Worm (Caenorhabditis elegans) whole organism, late embryonic: ENCODE results near the gene F26F2.7.

Experiments used
- C08G9.2 ChIP-seq: sonication (generic microtip); optimal IDR thresholded peaks from 2 replicates; lab custom pipeline; 2016; ENCODE audit warnings: mild to moderate bottlenecking, missing genetic modification characterization, moderate library complexity, missing compliant biosample characterization
- F13H6.1 ChIP-seq: sonication (generic microtip); optimal IDR thresholded peaks from 2 replicates; lab custom pipeline; 2016; ENCODE audit warnings: missing genetic modification characterization, missing compliant biosample characterization
- K02D7.2 ChIP-seq: sonication (generic microtip); optimal IDR thresholded peaks from 2 replicates; lab custom pipeline; 2017; ENCODE audit warnings: mild to moderate bottlenecking, missing genetic modification characterization, missing compliant biosample characterization
- K09A11.1 ChIP-seq: sonication (generic microtip); optimal IDR thresholded peaks from 2 replicates; lab custom pipeline; 2017; ENCODE audit warnings: antibody characterized with exemption, mild to moderate bottlenecking, missing genetic modification characterization, missing compliant biosample characterization; ENCODE audit not compliant: insufficient read depth
- T23F11.4 ChIP-seq: fragments of 200-800 bp; sonication (Bioruptor generic); optimal IDR thresholded peaks from 2 replicates; lab custom pipeline; 2018; ENCODE audit warnings: mild to moderate bottlenecking, missing genetic modification characterization, missing compliant biosample characterization
- Y22D7AL.16 ChIP-seq: sonication (generic microtip); optimal IDR thresholded peaks from 2 replicates; lab custom pipeline; 2016; ENCODE audit warnings: missing genetic modification characterization, missing compliant biosample characterization
- ahr-1 ChIP-seq: sonication (generic microtip); optimal IDR thresholded peaks from 2 replicates; lab custom pipeline; 2016; ENCODE audit warnings: missing genetic modification characterization, missing compliant biosample characterization
- ceh-19 ChIP-seq: fragments of 200-800 bp; sonication (Bioruptor generic); optimal IDR thresholded peaks from 2 replicates; lab custom pipeline; 2018; ENCODE audit warnings: mild to moderate bottlenecking, missing genetic modification characterization, missing compliant biosample characterization
- ceh-24 ChIP-seq: sonication (generic microtip); optimal IDR thresholded peaks from 2 replicates; lab custom pipeline; 2016; ENCODE audit warnings: mild to moderate bottlenecking, missing genetic modification characterization, missing compliant biosample characterization
- ceh-30 ChIP-seq: fragments of 150-350 bp; optimal IDR thresholded peaks from 2 replicates; lab custom pipeline; 2014; ENCODE audit warnings: missing biosample characterization, missing genetic modification characterization
- ceh-31 ChIP-seq: sonication (generic microtip); optimal IDR thresholded peaks from 2 replicates; lab custom pipeline; 2016; ENCODE audit warnings: missing genetic modification characterization, missing compliant biosample characterization
- ceh-34 ChIP-seq: sonication (generic microtip); optimal IDR thresholded peaks from 2 replicates; lab custom pipeline; 2016; ENCODE audit warnings: mild to moderate bottlenecking, missing genetic modification characterization, missing compliant biosample characterization
- ceh-9 ChIP-seq: sonication (generic microtip); optimal IDR thresholded peaks from 2 replicates; lab custom pipeline; 2016; ENCODE audit warnings: mild to moderate bottlenecking, missing genetic modification characterization, inconsistent platforms, missing compliant biosample characterization
- che-1 ChIP-seq: sonication (generic microtip); optimal IDR thresholded peaks from 2 replicates; lab custom pipeline; 2016; ENCODE audit warnings: mild to moderate bottlenecking, missing genetic modification characterization, missing compliant biosample characterization
- elt-2 ChIP-seq: sonication (generic microtip); optimal IDR thresholded peaks from 2 replicates; lab custom pipeline; 2016; ENCODE audit warnings: missing genetic modification reagents, missing genetic modification characterization, missing compliant biosample characterization
- ets-4 ChIP-seq: sonication (generic microtip); optimal IDR thresholded peaks from 2 replicates; lab custom pipeline; 2016; ENCODE audit warnings: missing genetic modification characterization, missing compliant biosample characterization
- eyg-1 ChIP-seq: sonication (generic microtip); optimal IDR thresholded peaks from 2 replicates; lab custom pipeline; 2016; ENCODE audit warnings: missing genotype, missing genetic modification characterization, missing compliant biosample characterization
- fax-1 ChIP-seq: sonication (generic microtip); optimal IDR thresholded peaks from 2 replicates; lab custom pipeline; 2016; ENCODE audit warnings: missing genotype, missing genetic modification characterization, missing compliant biosample characterization
- hlh-15 ChIP-seq: sonication (generic microtip); optimal IDR thresholded peaks from 2 replicates; lab custom pipeline; 2016; ENCODE audit warnings: missing genetic modification characterization, missing compliant biosample characterization
- hlh-6 ChIP-seq: sonication (generic microtip); optimal IDR thresholded peaks from 2 replicates; lab custom pipeline; 2016; ENCODE audit warnings: missing genotype, missing genetic modification characterization, missing compliant biosample characterization
- hlh-8 ChIP-seq: sonication (generic microtip); optimal IDR thresholded peaks from 2 replicates; lab custom pipeline; 2016; ENCODE audit warnings: missing genotype, missing genetic modification characterization, missing compliant biosample characterization
- lin-11 ChIP-seq: fragments of 200-800 bp; sonication (Bioruptor generic); optimal IDR thresholded peaks from 2 replicates; lab custom pipeline; 2018; ENCODE audit warnings: mild to moderate bottlenecking, missing genetic modification characterization, missing compliant biosample characterization
- mec-3 ChIP-seq: sonication (generic microtip); optimal IDR thresholded peaks from 2 replicates; lab custom pipeline; 2016; ENCODE audit warnings: borderline replicate concordance, missing genetic modification characterization, missing compliant biosample characterization
- nhr-232 ChIP-seq: sonication (generic microtip); optimal IDR thresholded peaks from 2 replicates; lab custom pipeline; 2016; ENCODE audit warnings: missing genetic modification characterization, missing compliant biosample characterization
- pat-9 ChIP-seq: fragments of 200-800 bp; sonication (Bioruptor generic); optimal IDR thresholded peaks from 2 replicates; lab custom pipeline; 2018; ENCODE audit warnings: mild to moderate bottlenecking, missing genetic modification characterization, moderate library complexity, missing compliant biosample characterization
- pax-1 ChIP-seq: fragments of 150-350 bp; optimal IDR thresholded peaks from 2 replicates; lab custom pipeline; 2014; ENCODE audit warnings: missing biosample characterization, missing genetic modification characterization
- pha-4 ChIP-seq: fragments of 150-350 bp; optimal IDR thresholded peaks from 2 replicates; lab custom pipeline; 2018; ENCODE audit warnings: missing biosample characterization, missing genetic modification reagents, missing genetic modification characterization
- pros-1 ChIP-seq: fragments of 150-350 bp; optimal IDR thresholded peaks from 2 replicates; lab custom pipeline; 2014; ENCODE audit warnings: missing biosample characterization, missing genetic modification reagents, missing genetic modification characterization
- ref-2 ChIP-seq: sonication (generic microtip); optimal IDR thresholded peaks from 2 replicates; lab custom pipeline; 2016; ENCODE audit warnings: missing genetic modification characterization, missing compliant biosample characterization
- rnt-1 ChIP-seq: sonication (generic microtip); optimal IDR thresholded peaks from 2 replicates; lab custom pipeline; 2016; ENCODE audit warnings: missing genetic modification characterization, missing compliant biosample characterization
- sdc-2 ChIP-seq: sonication (generic microtip); optimal IDR thresholded peaks from 2 replicates; lab custom pipeline; 2016; ENCODE audit warnings: missing genotype, missing genetic modification characterization, missing compliant biosample characterization
- sox-2 ChIP-seq: fragments of 200-800 bp; sonication (Bioruptor generic); IDR thresholded peaks from 2 replicates; pipeline ENCODE4 v1.3.6; 2022; ENCODE audit warnings: missing genetic modification reagents, missing genetic modification characterization, missing compliant biosample characterization
- sox-4 ChIP-seq: sonication (generic microtip); optimal IDR thresholded peaks from 2 replicates; lab custom pipeline; 2017; ENCODE audit warnings: mild to moderate bottlenecking, missing genetic modification characterization, inconsistent platforms, missing compliant biosample characterization
- ttx-3 ChIP-seq: sonication (generic microtip); optimal IDR thresholded peaks from 2 replicates; lab custom pipeline; 2016; ENCODE audit warnings: missing genetic modification reagents, missing genetic modification characterization, missing compliant biosample characterization
- unc-3 ChIP-seq, 2 experiments: fragments of 200-800 bp in 1 of 2; sonication (Bioruptor generic) in 1 of 2; sonication (generic microtip) in 1 of 2; conservative IDR thresholded peaks in 1 of 2; optimal IDR thresholded peaks in 1 of 2; 2 replicates each; pipeline versions ENCODE4 v1.3.6 to Lab custom; 2016 to 2022; ENCODE audit warnings: missing compliant biosample characterization in 2 of 2, missing genetic modification characterization in 2 of 2, missing genetic modification reagents in 1 of 2
- zip-5 ChIP-seq: sonication (generic microtip); optimal IDR thresholded peaks from 2 replicates; lab custom pipeline; 2016; ENCODE audit warnings: missing genetic modification characterization, missing compliant biosample characterization
- ztf-16 ChIP-seq: sonication (generic microtip); optimal IDR thresholded peaks from 2 replicates; lab custom pipeline; 2017; ENCODE audit warnings: missing genetic modification characterization, missing compliant biosample characterization

The F26F2.7 gene

ce11 chrV:20580511-20581040 lies at the start of gene F26F2.7 (continued):
- TF ChIP-seq ceh-19 (GFP tag; lab: Kevin White, UChicago) (no peak), C08G9.2 (tag; lab: Kevin White, UChicago) (no peak), elt-2 (tag; lab: Kevin White, UChicago) (peak; percentile 55), ztf-16 (tag; lab: Kevin White, UChicago) (no peak), nhr-232 (tag; lab: Kevin White, UChicago) (no peak), lin-11 (peak; percentile 31), eyg-1 (tag; lab: Kevin White, UChicago) (no peak), hlh-6 (no peak), ceh-24 (tag; lab: Kevin White, UChicago) (no peak), ceh-31 (tag; lab: Kevin White, UChicago) (peak; percentile 31), hlh-8 (tag; lab: Kevin White, UChicago) (no peak), che-1 (tag; lab: Kevin White, UChicago) (no peak), ttx-3 (tag; lab: Kevin White, UChicago) (peak; percentile 38), F13H6.1 (no peak), unc-3 (GFP tag; conservative IDR thresholded peaks at IDR 0.05; lab: Robert Waterston, UW) (no peak), unc-3 (tag; optimal IDR thresholded peaks at IDR 0.05; lab: Kevin White, UChicago) (peak; percentile 41)

- TF ChIP-seq ceh-30, result no peak
- no peak for TF ChIP-seq rnt-1 (tag; lab: Kevin White, UChicago)
- no peak for TF ChIP-seq T23F11.4 (GFP tag; lab: Kevin White, UChicago)
- no peak for TF ChIP-seq mec-3 (tag; lab: Kevin White, UChicago)
- no peak for TF ChIP-seq ceh-34 (tag; lab: Kevin White, UChicago)
- TF ChIP-seq hlh-15 (tag; lab: Kevin White, UChicago), result no peak
- TF ChIP-seq ahr-1, result no peak
- no peak for TF ChIP-seq sox-4 (tag; lab: Kevin White, UChicago)
- TF ChIP-seq pax-1 (tag; lab: Kevin White, UChicago), result no peak
- no peak for TF ChIP-seq sox-2 (GFP tag; lab: Robert Waterston, UW)
Observed at ce11 chrV:20534072-20534471, 46.7 kb upstream of the F26F2.7 start, which contains the start of gene famh-161. TSS of gene famh-161 (minus strand) at chrV:20534172.

ce11 chrV:20536208-20536607 lies 44.6 kb upstream of the F26F2.7 start, which contains the start of gene Y38H6C.15:
TSS of gene Y38H6C.15 (minus strand) at chrV:20536308.
- TF ChIP-seq pha-4 (tag; lab: Kevin White, UChicago) (no peak), K09A11.1 (tag; lab: Kevin White, UChicago) (no peak), C08G9.2 (tag; lab: Kevin White, UChicago) (no peak), nhr-232 (tag; lab: Kevin White, UChicago) (no peak), zip-5 (no peak), pros-1 (tag; lab: Kevin White, UChicago) (no peak), K02D7.2 (tag; lab: Kevin White, UChicago) (no peak), sdc-2 (tag; lab: Kevin White, UChicago) (no peak), ceh-30 (no peak), fax-1 (tag; lab: Kevin White, UChicago) (no peak), ref-2 (tag; lab: Kevin White, UChicago) (no peak), ets-4 (tag; lab: Kevin White, UChicago) (no peak), ztf-16 (tag; lab: Kevin White, UChicago) (no peak), Y22D7AL.16 (tag; lab: Kevin White, UChicago) (no peak), pat-9 (tag; lab: Kevin White, UChicago) (no peak)
- TF ChIP-seq, all 69 proteins: peak for 0

ce11 chrV:20539055-20539454 lies 41.7 kb upstream of the F26F2.7 start, which contains the start of gene Y38H6C.16:
TSS of gene Y38H6C.16 (minus strand) at chrV:20539347.
- TF ChIP-seq elt-2 (tag; lab: Kevin White, UChicago) (peak; percentile 14), ceh-30 (no peak), ceh-9 (tag; lab: Kevin White, UChicago) (no peak), pha-4 (tag; lab: Kevin White, UChicago) (no peak), che-1 (tag; lab: Kevin White, UChicago) (no peak)
